Fruit fly (Drosophila melanogaster) whole organism, embryonic: ENCODE results near the gene Pvf2.

ENCODE experiments used
- CG11093 ChIP-seq: fragments of 200-800 bp; sonication (Bioruptor generic); IDR thresholded peaks from 3 replicates; pipeline ENCODE4 v1.3.6; 2022; ENCODE audit warnings: missing biosample characterization, missing genetic modification characterization
- CG14965 ChIP-seq: fragments of 200-800 bp; sonication (Bioruptor generic); optimal IDR thresholded peaks from 2 replicates; lab custom pipeline; 2016; ENCODE audit warnings: missing biosample characterization, missing genetic modification characterization, borderline replicate concordance
- CG18619 ChIP-seq: fragments of 200-800 bp; sonication (Bioruptor generic); optimal IDR thresholded peaks from 3 replicates; lab custom pipeline; 2017; ENCODE audit warnings: missing biosample characterization, mild to moderate bottlenecking, missing genetic modification characterization
- D ChIP-seq, 2 experiments: fragments of 200-800 bp in 1 of 2; fragments of >200 bp in 1 of 2; sonication (Bioruptor generic) in 1 of 2; optimal IDR thresholded peaks; 2 replicates in 1 of 2; 3 replicates in 1 of 2; lab custom pipeline; 2017; ENCODE audit warnings: mild to moderate bottlenecking in 1 of 2, missing biosample characterization in 1 of 2, missing genetic modification characterization in 1 of 2, missing genetic modification reagents in 1 of 2
- Mad ChIP-seq: fragments of 200-800 bp; sonication (Bioruptor generic); optimal IDR thresholded peaks from 2 replicates; lab custom pipeline; 2016; ENCODE audit warnings: missing biosample characterization, missing genetic modification characterization
- Nf-YA ChIP-seq: fragments of 200-800 bp; sonication (Bioruptor generic); IDR thresholded peaks from 2 replicates; pipeline ENCODE4 v1.3.6; 2022; ENCODE audit warnings: missing biosample characterization, missing genetic modification characterization
- chm ChIP-seq: fragments of 200-800 bp; sonication (Bioruptor generic); IDR thresholded peaks from 2 replicates; pipeline ENCODE4 v1.3.6; 2022; ENCODE audit warnings: missing biosample characterization, missing genetic modification characterization
- crp ChIP-seq, 2 experiments: fragments of 200-800 bp; sonication (Bioruptor generic); optimal IDR thresholded peaks; 2 replicates in 1 of 2; 3 replicates in 1 of 2; lab custom pipeline; 2017; ENCODE audit warnings: missing biosample characterization in 2 of 2, missing genetic modification characterization in 2 of 2, mild to moderate bottlenecking in 1 of 2, moderate library complexity in 1 of 2

DNA sequence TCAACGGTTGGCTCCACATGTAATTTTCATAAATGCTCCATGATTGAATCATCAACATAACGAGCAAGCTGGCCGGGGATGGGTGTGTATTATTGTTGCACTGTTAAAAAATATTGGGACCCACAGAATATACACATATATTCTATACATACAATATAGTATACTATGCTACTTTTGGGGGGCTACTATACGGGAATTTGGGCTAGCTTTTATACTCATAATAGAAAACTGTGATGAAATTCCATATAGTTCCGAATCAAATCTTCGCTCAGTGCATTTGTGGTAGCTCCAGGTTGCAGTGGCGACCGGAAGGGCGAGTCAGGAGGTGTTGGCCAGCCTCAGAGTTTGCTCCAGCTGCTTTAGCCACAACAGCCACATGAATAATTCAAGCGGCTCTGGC lies 12.6 kb downstream of the Pvf2 start:
- no peak for TF ChIP-seq crp (GFP tag; optimal IDR thresholded peaks at IDR 0.05; lab: Kevin White, UChicago)
- no peak for TF ChIP-seq chm (GFP tag; lab: Robert Waterston, UW)
- no peak for TF ChIP-seq Mad (GFP tag; lab: Kevin White, UChicago)
- TF ChIP-seq CG14965 (GFP tag; lab: Kevin White, UChicago): no peak
- TF ChIP-seq Nf-YA (GFP tag; lab: Robert Waterston, UW): no peak
- TF ChIP-seq CG18619 (GFP tag; lab: Kevin White, UChicago): no peak
- TF ChIP-seq D (optimal IDR thresholded peaks at IDR 0.05; lab: Kevin White, UChicago): no peak
- no peak for TF ChIP-seq D (GFP tag; optimal IDR thresholded peaks at IDR 0.05; lab: Kevin White, UChicago)
- no peak for TF ChIP-seq CG11093 (GFP tag; lab: Robert Waterston, UW)
